Fruit fly (Drosophila melanogaster) whole organism, pupa: Measurements from ENCODE around the gene Saf-B.

Experiments
- CG17806 ChIP-seq: fragments of 200-800 bp; sonication (Bioruptor generic); optimal IDR thresholded peaks from 2 replicates; lab custom pipeline; 2018; ENCODE audit warnings: missing biosample characterization, mild to moderate bottlenecking, missing genetic modification characterization, moderate library complexity
- EcR ChIP-seq: fragments of 200-800 bp; sonication (Bioruptor generic); optimal IDR thresholded peaks from 3 replicates; lab custom pipeline; 2019; ENCODE audit warnings: missing biosample characterization, missing genetic modification characterization, mild to moderate bottlenecking, moderate library complexity, missing genetic modification reagents
- Pif1B ChIP-seq: fragments of 200-800 bp; sonication (Bioruptor generic); optimal IDR thresholded peaks from 3 replicates; lab custom pipeline; 2016; ENCODE audit warnings: missing biosample characterization, missing genetic modification characterization
- Snoo ChIP-seq: fragments of 200-800 bp; sonication (Bioruptor generic); optimal IDR thresholded peaks from 3 replicates; lab custom pipeline; 2017; ENCODE audit warnings: missing biosample characterization, mild to moderate bottlenecking, missing genetic modification characterization, inconsistent platforms

dm6 chr3R:24841063-24841462 lies 23.8 kb downstream of the Saf-B start, which contains the start of gene CG33658:
- TF ChIP-seq Pif1B (no peak), Snoo (tag; lab: Kevin White, UChicago) (no peak), EcR (no peak), CG17806 (tag; lab: Kevin White, UChicago) (no peak)
